Fruit fly (Drosophila melanogaster): ENCODE measurements around the gene Smr.

Smr gene

DNA sequence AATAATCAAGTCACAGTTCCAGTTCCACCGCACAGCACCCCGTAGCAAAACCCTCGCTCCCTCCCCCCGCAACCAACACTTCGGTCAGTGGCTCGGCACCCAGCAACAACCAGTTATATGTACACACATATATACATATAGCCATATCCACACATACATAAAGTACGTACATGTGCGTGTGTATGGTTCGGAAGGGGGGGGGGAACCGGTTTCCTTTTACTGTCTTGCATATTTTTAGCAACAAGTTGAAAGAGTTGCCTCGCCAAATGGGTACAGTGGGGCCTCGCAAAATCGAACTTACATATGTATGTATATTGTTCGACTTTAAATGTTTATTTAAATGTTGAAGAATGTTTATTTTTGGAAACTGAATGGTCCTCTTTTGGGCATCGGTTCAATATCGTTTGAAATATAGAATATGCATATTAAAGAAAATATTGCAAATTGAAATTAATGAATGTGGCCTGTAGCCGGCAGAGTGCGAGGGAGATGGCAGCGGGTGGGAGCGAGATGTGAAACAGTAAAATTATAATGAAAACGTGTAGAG is 12.7 kb upstream of the Smr start (continued):
- peak; percentile 72 for TF ChIP-seq CG9727 (GFP tag; optimal IDR thresholded peaks at IDR 0.05)
- peak; percentile 66 for TF ChIP-seq exex (tag; optimal IDR thresholded peaks at IDR 0.05)
- TF ChIP-seq aop (GFP tag; IDR thresholded peaks at IDR 0.05) = no peak
- TF ChIP-seq p53 (GFP tag; optimal IDR thresholded peaks at IDR 0.05) = no peak
- TF ChIP-seq CG10543 (GFP tag; optimal IDR thresholded peaks at IDR 0.05) = peak; percentile 80
- peak; percentile 71 for TF ChIP-seq bcd (GFP tag; optimal IDR thresholded peaks at IDR 0.05)
- no peak for TF ChIP-seq Dll (GFP tag; IDR thresholded peaks at IDR 0.05; ENCODE audit: partially characterized antibody)
- TF ChIP-seq ewg (GFP tag; optimal IDR thresholded peaks at IDR 0.05) = peak; percentile 12
- TF ChIP-seq nerfin-2 (GFP tag; IDR thresholded peaks at IDR 0.05; ENCODE audit: partially characterized antibody) = no peak
- peak; percentile 16 for TF ChIP-seq CG6813 (GFP tag; optimal IDR thresholded peaks at IDR 0.05)
- TF ChIP-seq CG11504 (tag; optimal IDR thresholded peaks at IDR 0.05) = peak; percentile 74
- peak; percentile 81 for TF ChIP-seq NFAT (GFP tag; IDR thresholded peaks at IDR 0.05)
- no peak for TF ChIP-seq amos (GFP tag; IDR thresholded peaks at IDR 0.05; ENCODE audit: partially characterized antibody)
- peak; percentile 41 for TF ChIP-seq CG18764 (GFP tag; optimal IDR thresholded peaks at IDR 0.05)
- TF ChIP-seq dmrt11E (tag; optimal IDR thresholded peaks at IDR 0.05) = peak; percentile 9
- peak; percentile 54 for TF ChIP-seq CG13624 (GFP tag; optimal IDR thresholded peaks at IDR 0.05)
- TF ChIP-seq Drgx (GFP tag; IDR thresholded peaks at IDR 0.05) = peak; percentile 93
- no peak for TF ChIP-seq CG3838 (GFP tag; optimal IDR thresholded peaks at IDR 0.05)
- peak; percentile 81 for TF ChIP-seq CG14014 (GFP tag; IDR thresholded peaks at IDR 0.05)
- peak; percentile 63 for TF ChIP-seq CG9817 (tag; optimal IDR thresholded peaks at IDR 0.05)
- no peak for TF ChIP-seq CG7271 (tag; optimal IDR thresholded peaks at IDR 0.05)
- peak; percentile 93 for TF ChIP-seq crol (GFP tag; IDR thresholded peaks at IDR 0.05)
- TF ChIP-seq MBD-R2 (GFP tag; IDR thresholded peaks at IDR 0.05) = peak; percentile 55; the same call in 1 of the 2 replicates
- no peak for TF ChIP-seq sens-2 (GFP tag; IDR thresholded peaks at IDR 0.05)
- 0 out of 3 replicates have a peak, but pooled peaks have one; percentile 28 for TF ChIP-seq otp (GFP tag; IDR thresholded peaks at IDR 0.05)
- peak; percentile 31; the same call in 1 of the 2 replicates for TF ChIP-seq E2f2 (GFP tag; IDR thresholded peaks at IDR 0.05)
- peak; percentile 32 to 39 for TF ChIP-seq chif (GFP tag; optimal IDR thresholded peaks at IDR 0.05)
- no peak for TF ChIP-seq CG2199 (GFP tag; IDR thresholded peaks at IDR 0.05)
- TF ChIP-seq Kr (GFP tag; optimal IDR thresholded peaks at IDR 0.05) = peak; percentile 58
- peak; percentile 53 for TF ChIP-seq fd96Cb (tag; optimal IDR thresholded peaks at IDR 0.05)
- TF ChIP-seq Antp (GFP tag; optimal IDR thresholded peaks at IDR 0.05) = peak; percentile 39
- TF ChIP-seq CG6765 (GFP tag; optimal IDR thresholded peaks at IDR 0.05) = peak; percentile 69
- TF ChIP-seq BtbVII (GFP tag; optimal IDR thresholded peaks at IDR 0.05) = peak; percentile 67
- peak; percentile 11 for TF ChIP-seq Bdp1 (GFP tag; optimal IDR thresholded peaks at IDR 0.05)
- no peak for TF ChIP-seq Dp (GFP tag; optimal IDR thresholded peaks at IDR 0.05)
- peak; percentile 52 for TF ChIP-seq tap (tag; optimal IDR thresholded peaks at IDR 0.05)
- TF ChIP-seq CG16813 (GFP tag; IDR thresholded peaks at IDR 0.05; ENCODE audit: partially characterized antibody) = no peak
- TF ChIP-seq chn (GFP tag; optimal IDR thresholded peaks at IDR 0.05) = peak; percentile 40
- no peak for TF ChIP-seq pan (optimal IDR thresholded peaks at IDR 0.05)
- peak in 1 of 2 experiments; percentile 78 for TF ChIP-seq pan (GFP tag; optimal IDR thresholded peaks at IDR 0.05 in 1 of 2, IDR thresholded peaks at IDR 0.05 in 1 of 2)
- TF ChIP-seq CG17829 (tag; optimal IDR thresholded peaks at IDR 0.05) = peak; percentile 28
- no peak for TF ChIP-seq CG30020 (tag; optimal IDR thresholded peaks at IDR 0.05)
- peak; percentile 57 for TF ChIP-seq CG12299 (tag; optimal IDR thresholded peaks at IDR 0.05)
- no peak for TF ChIP-seq fd64A (GFP tag; optimal IDR thresholded peaks at IDR 0.05)
- TF ChIP-seq CG5180 (GFP tag; optimal IDR thresholded peaks at IDR 0.05) = peak; percentile 17
- TF ChIP-seq CG8388 (GFP tag; optimal IDR thresholded peaks at IDR 0.05) = peak; percentile 9
- TF ChIP-seq CG8478 (optimal IDR thresholded peaks at IDR 0.05) = no peak
- no peak for TF ChIP-seq CG9797 (GFP tag; optimal IDR thresholded peaks at IDR 0.05)
- peak; percentile 40 for TF ChIP-seq vfl (GFP tag; optimal IDR thresholded peaks at IDR 0.05)
- no peak for TF ChIP-seq Scr (GFP tag; IDR thresholded peaks at IDR 0.05; ENCODE audit: partially characterized antibody)
